Worm (Caenorhabditis elegans): ENCODE results near the gene mrps-5.

mrps-5 gene

ce11 chrV:12553286-12553725 is 10.0 kb upstream of the mrps-5 start (continued):
- TF ChIP-seq mcd-1 (GFP tag; IDR thresholded peaks at IDR 0.05) (0 out of 2 replicates have a peak, but pooled peaks have one; percentile 10), attf-6 (GFP tag; IDR thresholded peaks at IDR 0.05) (no peak), cebp-1 (GFP tag; IDR thresholded peaks at IDR 0.05) (no peak), cebp-1 (tag; optimal IDR thresholded peaks at IDR 0.05) (peak; percentile 7), B0019.2 (GFP tag; conservative IDR thresholded peaks at IDR 0.05) (no peak)

- no peak for TF ChIP-seq ceh-100 (GFP tag; IDR thresholded peaks at IDR 0.05)
- TF ChIP-seq akir-1 (GFP tag; optimal IDR thresholded peaks at IDR 0.05), result no peak
- peak; percentile 45 for TF ChIP-seq somi-1 (GFP tag; optimal IDR thresholded peaks at IDR 0.05)
- no peak for TF ChIP-seq hrde-1 (tag; optimal IDR thresholded peaks at IDR 0.05; ENCODE audit: borderline replicate concordance)
- no peak for TF ChIP-seq nhr-90 (tag; optimal IDR thresholded peaks at IDR 0.05)
- no peak for TF ChIP-seq ZK185.1 (tag; optimal IDR thresholded peaks at IDR 0.05; ENCODE audit: poor library complexity, severe bottlenecking)
- no peak for TF ChIP-seq dpl-1 (GFP tag; optimal IDR thresholded peaks at IDR 0.05)
- TF ChIP-seq ceh-91 (GFP tag; IDR thresholded peaks at IDR 0.05), result no peak
- TF ChIP-seq C06A6.2 (GFP tag; conservative IDR thresholded peaks at IDR 0.05), result 0 out of 2 replicates have a peak, but pooled peaks have one; percentile 14
- peak; percentile 54 for TF ChIP-seq ama-1 (optimal IDR thresholded peaks at IDR 0.05)
- TF ChIP-seq ama-1 (GFP tag; optimal IDR thresholded peaks at IDR 0.05), result no peak
- peak; percentile 32 for TF ChIP-seq ztf-26 (tag; optimal IDR thresholded peaks at IDR 0.05)
- no peak for TF ChIP-seq rpc-1 (optimal IDR thresholded peaks at IDR 0.05)
- no peak for TF ChIP-seq rpc-1 (tag; optimal IDR thresholded peaks at IDR 0.05)
- TF ChIP-seq B0336.3 (GFP tag; IDR thresholded peaks at IDR 0.05), result no peak
Observed at ce11 chrV:12554172-12555031, 8.9 kb upstream of the mrps-5 start.

ce11 chrV:12555872-12556271 is 7.4 kb upstream of the mrps-5 start:
- TF ChIP-seq Y95B8A.8 (GFP tag; IDR thresholded peaks at IDR 0.05) (0 out of 2 replicates have a peak, but pooled peaks have one; percentile 45), nhr-80 (tag; optimal IDR thresholded peaks at IDR 0.05) (no peak)

ce11 chrV:12556904-12557303 is 6.4 kb upstream of the mrps-5 start:
- 0 out of 2 replicates have a peak, but pooled peaks have one; percentile 16 for TF ChIP-seq Y95B8A.8 (GFP tag; IDR thresholded peaks at IDR 0.05)
- TF ChIP-seq atf-7 (tag; optimal IDR thresholded peaks at IDR 0.05), result no peak

- TF ChIP-seq C06A6.2 (GFP tag; conservative IDR thresholded peaks at IDR 0.05) (no peak), ztf-26 (tag; optimal IDR thresholded peaks at IDR 0.05) (no peak), attf-3 (GFP tag; conservative IDR thresholded peaks at IDR 0.05) (peak; percentile 96), B0035.1 (tag; optimal IDR thresholded peaks at IDR 0.05) (no peak), lsl-1 (GFP tag; optimal IDR thresholded peaks at IDR 0.05) (peak; percentile 63), him-1 (tag; optimal IDR thresholded peaks at IDR 0.05) (no peak), madf-6 (GFP tag; IDR thresholded peaks at IDR 0.05) (0 out of 2 replicates have a peak, but pooled peaks have one; percentile 13), lin-26 (GFP tag; IDR thresholded peaks at IDR 0.05) (no peak), xnd-1 (tag; optimal IDR thresholded peaks at IDR 0.05) (peak; percentile 10)
Observed at ce11 chrV:12560328-12560782, 2.9 kb upstream of the mrps-5 start, which contains the start of gene sel-1. Gene sel-1 (plus strand): TSS chrV:12560732.
